Fruit fly (Drosophila melanogaster) whole organism, embryonic: ENCODE measurements around the gene Tsf2.

ENCODE experiments used
- ATbp ChIP-seq: fragments of 200-800 bp; sonication (Bioruptor generic); optimal IDR thresholded peaks from 2 replicates; lab custom pipeline; 2017; ENCODE audit warnings: missing biosample characterization, mild to moderate bottlenecking, missing genetic modification characterization, missing genetic modification reagents
- Bdp1 ChIP-seq: fragments of 200-800 bp; sonication (Bioruptor generic); optimal IDR thresholded peaks from 3 replicates; lab custom pipeline; 2016; ENCODE audit warnings: missing biosample characterization, missing genetic modification characterization
- CG10431 ChIP-seq: fragments of 200-800 bp; sonication (Bioruptor generic); optimal IDR thresholded peaks from 3 replicates; lab custom pipeline; 2018; ENCODE audit warnings: missing biosample characterization, mild to moderate bottlenecking, missing genetic modification characterization
- CG11398 ChIP-seq: fragments of 200-800 bp; sonication (Bioruptor generic); optimal IDR thresholded peaks from 2 replicates; lab custom pipeline; 2016; ENCODE audit warnings: missing biosample characterization, missing genetic modification characterization
- CG1233 ChIP-seq: fragments of 200-800 bp; sonication (Bioruptor generic); optimal IDR thresholded peaks from 4 replicates; lab custom pipeline; 2018; ENCODE audit warnings: missing biosample characterization, mild to moderate bottlenecking, missing genetic modification characterization
- CG14050 ChIP-seq: fragments of 200-800 bp; sonication (Bioruptor generic); IDR thresholded peaks from 3 replicates; pipeline ENCODE4 v1.3.6; 2022; ENCODE audit warnings: missing biosample characterization, missing genetic modification characterization
- CG17359 ChIP-seq: fragments of 200-800 bp; sonication (Bioruptor generic); optimal IDR thresholded peaks from 3 replicates; lab custom pipeline; 2018; ENCODE audit warnings: missing biosample characterization, mild to moderate bottlenecking, missing genetic modification characterization, moderate library complexity
- CG17361 ChIP-seq: fragments of 200-800 bp; sonication (Bioruptor generic); IDR thresholded peaks from 3 replicates; pipeline ENCODE4 v1.3.6; 2022; ENCODE audit warnings: missing biosample characterization, missing genetic modification characterization
- CG17912 ChIP-seq: fragments of 200-800 bp; sonication (Bioruptor generic); optimal IDR thresholded peaks from 2 replicates; lab custom pipeline; 2018; ENCODE audit warnings: missing biosample characterization, mild to moderate bottlenecking, missing genetic modification characterization
- CG2129 ChIP-seq: fragments of 200-800 bp; sonication (Bioruptor generic); IDR thresholded peaks from 2 replicates; pipeline ENCODE4 v1.3.6; 2022; ENCODE audit warnings: missing biosample characterization, missing genetic modification characterization; ENCODE audit not compliant: partially characterized antibody
- CG3281 ChIP-seq: fragments of 200-800 bp; sonication (Bioruptor generic); optimal IDR thresholded peaks from 3 replicates; lab custom pipeline; 2017; ENCODE audit warnings: missing biosample characterization, mild to moderate bottlenecking, missing genetic modification characterization
- CG34224 ChIP-seq: fragments of 200-800 bp; sonication (Bioruptor generic); IDR thresholded peaks from 3 replicates; pipeline ENCODE4 v1.3.6; 2022; ENCODE audit warnings: missing biosample characterization, missing genetic modification characterization; ENCODE audit not compliant: partially characterized antibody
- CG4617 ChIP-seq: fragments of 200-800 bp; sonication (Bioruptor generic); optimal IDR thresholded peaks from 3 replicates; lab custom pipeline; 2016; ENCODE audit warnings: missing biosample characterization, missing genetic modification characterization, borderline replicate concordance
- CG5953 ChIP-seq: fragments of 200-800 bp; sonication (Bioruptor generic); IDR thresholded peaks from 2 replicates; pipeline ENCODE4 v1.3.6; 2022; ENCODE audit warnings: missing biosample characterization, missing genetic modification characterization
- CG6689 ChIP-seq: fragments of 200-800 bp; sonication (Bioruptor generic); IDR thresholded peaks from 2 replicates; pipeline ENCODE4 v1.3.6; 2022; ENCODE audit warnings: missing biosample characterization, missing genetic modification characterization
- CG7271 ChIP-seq: fragments of 200-800 bp; sonication (Bioruptor generic); optimal IDR thresholded peaks from 2 replicates; lab custom pipeline; 2018; ENCODE audit warnings: missing biosample characterization, mild to moderate bottlenecking, missing genetic modification characterization, moderate library complexity
- CG7839 ChIP-seq: fragments of 200-800 bp; sonication (Bioruptor generic); optimal IDR thresholded peaks from 3 replicates; lab custom pipeline; 2018; ENCODE audit warnings: missing biosample characterization, mild to moderate bottlenecking, missing genetic modification characterization, moderate library complexity
- CG7928 ChIP-seq: fragments of 200-800 bp; sonication (Bioruptor generic); optimal IDR thresholded peaks from 2 replicates; lab custom pipeline; 2017; ENCODE audit warnings: missing biosample characterization, mild to moderate bottlenecking, missing genetic modification characterization
- CG8944 ChIP-seq: fragments of 200-800 bp; sonication (Bioruptor generic); optimal IDR thresholded peaks from 3 replicates; lab custom pipeline; 2016; ENCODE audit warnings: missing biosample characterization, missing genetic modification characterization
- Deaf1 ChIP-seq: fragments of 200-800 bp; optimal IDR thresholded peaks from 3 replicates; lab custom pipeline; 2019; ENCODE audit warnings: missing biosample characterization, mild to moderate bottlenecking, missing genetic modification characterization, moderate library complexity
- Dip2 ChIP-seq: fragments of 200-800 bp; sonication (Bioruptor generic); IDR thresholded peaks from 2 replicates; pipeline ENCODE4 v1.3.6; 2022; ENCODE audit warnings: missing biosample characterization, missing genetic modification characterization
- Dll ChIP-seq: fragments of 200-800 bp; sonication (Bioruptor generic); IDR thresholded peaks from 4 replicates; pipeline ENCODE4 v1.3.6; 2022; ENCODE audit warnings: missing biosample characterization, missing genetic modification characterization; ENCODE audit not compliant: partially characterized antibody
- Doc3 ChIP-seq: fragments of 200-800 bp; sonication (Bioruptor generic); IDR thresholded peaks from 3 replicates; pipeline ENCODE4 v1.3.6; 2022; ENCODE audit warnings: missing biosample characterization, missing genetic modification characterization; ENCODE audit not compliant: partially characterized antibody
- ERR ChIP-seq: fragments of 200-800 bp; sonication (Bioruptor generic); optimal IDR thresholded peaks from 2 replicates; lab custom pipeline; 2016; ENCODE audit warnings: missing biosample characterization, missing genetic modification characterization
- Fer2 ChIP-seq: fragments of 200-800 bp; sonication (Bioruptor generic); optimal IDR thresholded peaks from 2 replicates; lab custom pipeline; 2018; ENCODE audit warnings: missing biosample characterization, mild to moderate bottlenecking, missing genetic modification characterization, moderate library complexity
- Fer3 ChIP-seq: fragments of 200-800 bp; sonication (Bioruptor generic); optimal IDR thresholded peaks from 2 replicates; lab custom pipeline; 2018; ENCODE audit warnings: missing biosample characterization, mild to moderate bottlenecking, missing genetic modification characterization, moderate library complexity
- GATAe ChIP-seq: fragments of 200-800 bp; sonication (Bioruptor generic); conservative IDR thresholded peaks from 2 replicates; pipeline ENCODE4 v1.3.6; 2022; ENCODE audit warnings: missing biosample characterization, missing genetic modification characterization
- Hmx ChIP-seq: fragments of 200-800 bp; sonication (Bioruptor generic); optimal IDR thresholded peaks from 2 replicates; lab custom pipeline; 2016; ENCODE audit warnings: missing biosample characterization, missing genetic modification characterization
- Mrtf ChIP-seq: fragments of 200-800 bp; sonication (Bioruptor generic); IDR thresholded peaks from 3 replicates; pipeline ENCODE4 v1.3.6; 2022; ENCODE audit warnings: missing biosample characterization, missing genetic modification characterization
- Myb ChIP-seq: fragments of 200-800 bp; sonication (Bioruptor generic); optimal IDR thresholded peaks from 2 replicates; lab custom pipeline; 2016; ENCODE audit warnings: missing biosample characterization, missing genetic modification characterization
- Oli ChIP-seq: fragments of 200-800 bp; sonication (Bioruptor generic); optimal IDR thresholded peaks from 2 replicates; lab custom pipeline; 2018; ENCODE audit warnings: missing biosample characterization, mild to moderate bottlenecking, missing genetic modification characterization, moderate library complexity
- PHDP ChIP-seq: fragments of 200-800 bp; sonication (Bioruptor generic); optimal IDR thresholded peaks from 3 replicates; lab custom pipeline; 2018; ENCODE audit warnings: missing biosample characterization, mild to moderate bottlenecking, missing genetic modification characterization, moderate library complexity
- Taf1 ChIP-seq: fragments of 200-800 bp; sonication (Bioruptor generic); IDR thresholded peaks from 2 replicates; pipeline ENCODE4 v1.3.6; 2022; ENCODE audit warnings: missing biosample characterization, missing genetic modification characterization
- YL-1 ChIP-seq: fragments of 200-800 bp; sonication (Bioruptor generic); optimal IDR thresholded peaks from 3 replicates; lab custom pipeline; 2017; ENCODE audit warnings: missing biosample characterization, mild to moderate bottlenecking, missing genetic modification characterization
- cato ChIP-seq: fragments of 200-800 bp; sonication (Bioruptor generic); optimal IDR thresholded peaks from 2 replicates; lab custom pipeline; 2016; ENCODE audit warnings: missing biosample characterization, missing genetic modification characterization, borderline replicate concordance
- eve ChIP-seq, 2 experiments: fragments of >200 bp; optimal IDR thresholded peaks; 2 replicates each; lab custom pipeline; 2017; ENCODE audit warnings: missing biosample characterization in 2 of 2, missing genetic modification characterization in 2 of 2
- gem ChIP-seq: fragments of 200-800 bp; sonication (Bioruptor generic); optimal IDR thresholded peaks from 2 replicates; lab custom pipeline; 2019; ENCODE audit warnings: missing biosample characterization, mild to moderate bottlenecking, missing genetic modification characterization, moderate library complexity
- gsb-n ChIP-seq: fragments of 200-800 bp; sonication (Bioruptor generic); optimal IDR thresholded peaks from 3 replicates; lab custom pipeline; 2018; ENCODE audit warnings: missing biosample characterization, mild to moderate bottlenecking, missing genetic modification characterization
- insv ChIP-seq, 2 experiments: fragments of 200-800 bp; sonication (Bioruptor generic); optimal IDR thresholded peaks; 3 replicates each; lab custom pipeline; 2016 to 2018; ENCODE audit warnings: missing biosample characterization in 2 of 2, missing genetic modification characterization in 2 of 2
- lab ChIP-seq: fragments of 200-800 bp; sonication (Bioruptor generic); optimal IDR thresholded peaks from 3 replicates; lab custom pipeline; 2017; ENCODE audit warnings: missing biosample characterization, missing genetic modification characterization, mild to moderate bottlenecking, moderate library complexity, missing genetic modification reagents
- lilli ChIP-seq: fragments of 200-800 bp; sonication (Bioruptor generic); optimal IDR thresholded peaks from 3 replicates; lab custom pipeline; 2016; ENCODE audit warnings: missing biosample characterization, missing genetic modification characterization
- nmo ChIP-seq: fragments of 200-800 bp; sonication (Bioruptor generic); optimal IDR thresholded peaks from 2 replicates; lab custom pipeline; 2018; ENCODE audit warnings: missing biosample characterization, mild to moderate bottlenecking, missing genetic modification characterization, moderate library complexity
- p53 ChIP-seq: fragments of 200-800 bp; sonication (Bioruptor generic); optimal IDR thresholded peaks from 2 replicates; lab custom pipeline; 2016; ENCODE audit warnings: missing biosample characterization, missing genetic modification characterization
- prd ChIP-seq, 3 experiments: fragments of >200 bp in 2 of 3; fragments of 200-800 bp in 1 of 3; sonication (Bioruptor generic) in 1 of 3; optimal IDR thresholded peaks in 2 of 3; IDR thresholded peaks in 1 of 3; 2 replicates in 2 of 3; 3 replicates in 1 of 3; pipeline versions ENCODE4 v1.3.6 to Lab custom; 2017 to 2022; ENCODE audit warnings: missing biosample characterization in 1 of 3, missing genetic modification characterization in 1 of 3
- slbo ChIP-seq: fragments of 200-800 bp; sonication (Bioruptor generic); IDR thresholded peaks from 2 replicates; pipeline ENCODE4 v1.3.6; 2022; ENCODE audit warnings: missing biosample characterization, missing genetic modification characterization
- stc ChIP-seq: fragments of 200-800 bp; sonication (Bioruptor generic); IDR thresholded peaks from 2 replicates; pipeline ENCODE4 v1.3.6; 2022; ENCODE audit warnings: missing biosample characterization, missing genetic modification characterization
- tna ChIP-seq: fragments of 200-800 bp; sonication (Bioruptor generic); IDR thresholded peaks from 2 replicates; pipeline ENCODE4 v1.3.6; 2022; ENCODE audit warnings: missing biosample characterization, missing genetic modification characterization; ENCODE audit not compliant: partially characterized antibody
- vnd ChIP-seq: fragments of 200-800 bp; sonication (Bioruptor generic); IDR thresholded peaks from 3 replicates; pipeline ENCODE4 v1.3.6; 2022; ENCODE audit warnings: missing biosample characterization, missing genetic modification characterization; ENCODE audit not compliant: partially characterized antibody

Tsf2 gene

DNA sequence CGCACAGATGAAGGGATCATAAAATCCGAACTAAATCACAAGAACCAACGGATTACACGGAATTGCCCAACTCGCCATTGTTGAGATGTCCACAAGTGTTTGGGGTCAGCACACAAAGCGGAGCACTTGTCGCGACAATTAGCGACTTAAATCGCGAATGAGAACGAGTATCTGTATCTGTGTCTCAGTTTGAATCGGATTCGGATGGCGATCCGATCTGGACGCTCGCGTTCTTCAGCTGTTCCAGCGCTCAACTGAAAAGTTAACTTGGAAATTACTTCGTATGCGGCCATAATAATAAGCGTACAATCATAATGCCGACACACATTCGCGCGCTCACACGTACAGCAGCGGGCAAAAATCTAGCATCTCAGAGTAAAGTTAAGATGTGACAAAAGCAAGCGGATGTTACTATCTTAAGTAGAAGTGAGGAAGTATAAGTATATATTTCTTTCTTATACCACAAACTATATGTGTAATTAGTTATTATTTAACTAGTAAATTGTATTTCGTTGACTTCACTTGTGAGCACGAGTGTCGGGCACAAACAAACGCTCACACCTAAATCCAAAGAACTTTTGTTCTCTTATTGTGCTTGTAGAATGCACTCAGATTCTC lies 43.0 kb downstream of the Tsf2 start, which contains the start of gene CG10660 (continued):
- TF ChIP-seq PHDP (peak; percentile 94), CG11398 (GFP tag; lab: Kevin White, UChicago) (peak; percentile 40), CG7271 (peak; percentile 26), ERR (peak; percentile 10), CG17361 (GFP tag; lab: Robert Waterston, UW) (peak; percentile 87), Dll (GFP tag; lab: Robert Waterston, UW) (no peak), Myb (GFP tag; lab: Kevin White, UChicago) (peak; percentile 36), nmo (GFP tag; lab: Kevin White, UChicago) (peak; percentile 91), gem (peak; percentile 94), Oli (tag; lab: Kevin White, UChicago) (peak; percentile 93), Fer3 (tag; lab: Kevin White, UChicago) (peak; percentile 81), CG10431 (GFP tag; lab: Kevin White, UChicago) (peak; percentile 73), stc (GFP tag; lab: Robert Waterston, UW) (peak; percentile 90), CG6689 (GFP tag; lab: Robert Waterston, UW) (peak; percentile 82), Mrtf (GFP tag; lab: Robert Waterston, UW) (peak; percentile 86), ATbp (peak; percentile 95), CG34224 (GFP tag; lab: Robert Waterston, UW) (no peak), insv (GFP tag; optimal IDR thresholded peaks at IDR 0.05; lab: Kevin White, UChicago) (no peak), YL-1 (no peak), CG17912 (GFP tag; lab: Kevin White, UChicago) (no peak), CG3281 (GFP tag; lab: Kevin White, UChicago) (peak; percentile 80), Hmx (GFP tag; lab: Kevin White, UChicago) (peak; percentile 1), lab (GFP tag; lab: Kevin White, UChicago) (peak; percentile 91), eve (GFP tag; optimal IDR thresholded peaks at IDR 0.05; lab: Kevin White, UChicago) (peak in 1 of 2 experiments; percentile 94), CG5953 (GFP tag; lab: Robert Waterston, UW) (peak; percentile 78), Fer2 (tag; lab: Kevin White, UChicago) (no peak), cato (GFP tag; lab: Kevin White, UChicago) (peak; percentile 75), vnd (GFP tag; lab: Robert Waterston, UW) (no peak), gsb-n (tag; lab: Kevin White, UChicago) (peak; percentile 93), Doc3 (GFP tag; lab: Robert Waterston, UW) (no peak), CG2129 (GFP tag; lab: Robert Waterston, UW) (no peak), CG4617 (peak; percentile 20), prd (optimal IDR thresholded peaks at IDR 0.05; lab: Kevin White, UChicago) (no peak), prd (GFP tag; IDR thresholded peaks at IDR 0.05; lab: Robert Waterston, UW) (peak; percentile 87), p53 (GFP tag; lab: Kevin White, UChicago) (no peak), CG7928 (GFP tag; lab: Kevin White, UChicago) (peak; percentile 34), lilli (peak; percentile 88), Dip2 (GFP tag; lab: Robert Waterston, UW) (no peak), slbo (GFP tag; lab: Robert Waterston, UW) (peak; percentile 85), CG7839 (tag; lab: Kevin White, UChicago) (peak; percentile 94), Taf1 (GFP tag; lab: Robert Waterston, UW) (peak; percentile 45; the same call in 1 of the 2 replicates), tna (GFP tag; lab: Robert Waterston, UW) (no peak), CG8944 (GFP tag; lab: Kevin White, UChicago) (peak; percentile 63), CG14050 (GFP tag; lab: Robert Waterston, UW) (peak; percentile 84), Bdp1 (GFP tag; lab: Kevin White, UChicago) (peak; percentile 50), CG1233 (peak; percentile 79), GATAe (peak; percentile 33; the same call in 1 of the 2 replicates), CG17359 (tag; lab: Kevin White, UChicago) (peak; percentile 91), Deaf1 (tag; lab: Kevin White, UChicago) (peak; percentile 80)
